Worm (Caenorhabditis elegans): Measurements from ENCODE around the gene col-36.

The col-36 gene

DNA sequence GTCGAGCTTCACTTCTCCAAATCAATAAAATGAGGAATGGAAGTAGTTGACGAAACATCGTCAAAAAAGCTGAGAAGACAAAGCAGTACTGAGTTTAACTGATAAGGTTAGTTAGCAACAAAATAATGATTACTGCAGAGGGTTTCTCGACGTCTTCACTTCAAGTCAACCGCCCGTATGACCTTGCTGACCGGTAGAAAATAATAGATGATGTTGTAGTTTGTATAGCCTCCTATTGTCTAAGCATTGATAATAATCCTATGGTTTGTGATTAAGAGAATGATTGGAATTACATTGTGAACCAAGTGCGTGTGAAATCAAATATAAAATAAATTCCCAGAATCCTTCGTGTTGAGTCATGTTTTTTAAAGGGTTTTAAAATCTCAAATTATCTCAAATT, 30.7 kb upstream of the col-36 start, which contains the start of gene E04F6.6:
Gene E04F6.6 (minus strand): TSS at position 258 of the 400 bp plus-strand sequence.
- no peak for TF ChIP-seq ceh-83 (GFP tag; optimal IDR thresholded peaks at IDR 0.05)
- TF ChIP-seq blmp-1 (tag; optimal IDR thresholded peaks at IDR 0.05): no peak
- no peak for TF ChIP-seq elt-1 (tag; optimal IDR thresholded peaks at IDR 0.05; ENCODE audit: borderline replicate concordance, insufficient read depth)
- TF ChIP-seq sem-2 (GFP tag; optimal IDR thresholded peaks at IDR 0.05): no peak
- no peak for TF ChIP-seq nhr-12 (tag; optimal IDR thresholded peaks at IDR 0.05)
- no peak for TF ChIP-seq ces-1 (GFP tag; optimal IDR thresholded peaks at IDR 0.05)
- no peak for TF ChIP-seq lin-32 (GFP tag; optimal IDR thresholded peaks at IDR 0.05)
- no peak for TF ChIP-seq zip-8 (tag; optimal IDR thresholded peaks at IDR 0.05)
- no peak for TF ChIP-seq ceh-43 (GFP tag; optimal IDR thresholded peaks at IDR 0.05)
- TF ChIP-seq mab-5 (tag; optimal IDR thresholded peaks at IDR 0.05): no peak
- no peak for TF ChIP-seq hlh-1 (tag; optimal IDR thresholded peaks at IDR 0.05)
- TF ChIP-seq mep-1 (tag; optimal IDR thresholded peaks at IDR 0.05): no peak
- TF ChIP-seq nhr-2 (tag; optimal IDR thresholded peaks at IDR 0.05): no peak
- TF ChIP-seq drap-1 (GFP tag; optimal IDR thresholded peaks at IDR 0.05): no peak
- TF ChIP-seq M03D4.4 (tag; optimal IDR thresholded peaks at IDR 0.05): no peak
- TF ChIP-seq cnd-1 (tag; optimal IDR thresholded peaks at IDR 0.05): no peak
- no peak for TF ChIP-seq ztf-11 (tag; optimal IDR thresholded peaks at IDR 0.05)
- no peak for TF ChIP-seq unc-120 (tag; optimal IDR thresholded peaks at IDR 0.05; ENCODE audit: poor library complexity, severe bottlenecking)

DNA sequence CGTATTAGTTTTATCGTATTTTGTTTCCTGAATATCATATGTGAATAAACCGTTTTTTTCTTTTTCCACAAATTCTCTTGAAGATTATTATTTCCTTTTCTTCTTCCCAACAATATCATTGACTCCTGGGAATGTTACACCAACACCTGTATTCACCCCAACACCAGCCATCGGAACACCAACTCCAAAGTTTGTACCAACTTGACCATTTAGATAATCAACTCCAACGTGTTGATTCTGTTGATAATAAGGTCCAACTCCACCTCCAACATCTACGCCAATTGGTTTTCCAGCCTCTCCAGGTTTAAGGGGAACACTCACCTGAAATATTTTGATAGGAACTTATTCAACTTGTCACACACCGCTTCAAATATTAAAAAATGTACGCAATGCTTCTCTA, 28.8 kb upstream of the col-36 start:
- TF ChIP-seq drap-1 (GFP tag; optimal IDR thresholded peaks at IDR 0.05) (no peak), nhr-237 (tag; optimal IDR thresholded peaks at IDR 0.05) (no peak), sem-2 (GFP tag; optimal IDR thresholded peaks at IDR 0.05) (no peak), unc-120 (tag; optimal IDR thresholded peaks at IDR 0.05; ENCODE audit: poor library complexity, severe bottlenecking) (no peak), elt-1 (tag; optimal IDR thresholded peaks at IDR 0.05; ENCODE audit: borderline replicate concordance, insufficient read depth) (no peak), ham-2 (GFP tag; optimal IDR thresholded peaks at IDR 0.05) (no peak), snpc-4 (tag; optimal IDR thresholded peaks at IDR 0.05) (no peak), zip-8 (tag; optimal IDR thresholded peaks at IDR 0.05) (no peak), blmp-1 (tag; optimal IDR thresholded peaks at IDR 0.05) (no peak)

DNA sequence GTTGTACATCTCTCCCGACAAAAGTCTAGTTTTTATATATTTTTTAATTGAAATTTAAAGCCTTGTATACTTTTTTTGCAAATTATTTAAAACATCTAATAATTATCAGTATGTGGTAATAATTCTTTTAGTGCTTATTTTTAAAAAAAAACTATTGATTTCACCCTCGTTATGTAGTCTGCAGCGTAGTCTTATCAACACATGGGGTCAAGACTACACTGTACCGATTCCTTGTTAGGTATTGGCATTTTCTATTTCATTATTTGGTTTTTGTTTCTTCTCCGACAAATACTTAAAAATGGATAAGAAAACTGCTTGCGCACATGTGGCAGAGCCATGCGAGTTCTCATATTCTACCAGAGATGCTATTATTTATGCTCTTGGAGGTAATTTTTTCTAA, 27.4 kb upstream of the col-36 start, which contains the start of gene maoc-1:
Gene maoc-1 (plus strand): TSS at position 237 of the 400 bp plus-strand sequence.
- TF ChIP-seq elt-1 (tag; optimal IDR thresholded peaks at IDR 0.05; ENCODE audit: borderline replicate concordance, insufficient read depth): no peak
- TF ChIP-seq ceh-43 (GFP tag; optimal IDR thresholded peaks at IDR 0.05): no peak
- TF ChIP-seq unc-120 (tag; optimal IDR thresholded peaks at IDR 0.05; ENCODE audit: poor library complexity, severe bottlenecking): no peak
- TF ChIP-seq nhr-28 (tag; optimal IDR thresholded peaks at IDR 0.05): no peak
- no peak for TF ChIP-seq nhr-2 (tag; optimal IDR thresholded peaks at IDR 0.05)
- no peak for TF ChIP-seq unc-39 (tag; optimal IDR thresholded peaks at IDR 0.05)
- no peak for TF ChIP-seq tbx-8 (GFP tag; optimal IDR thresholded peaks at IDR 0.05)
- TF ChIP-seq sptf-1 (tag; optimal IDR thresholded peaks at IDR 0.05): no peak
- TF ChIP-seq sem-2 (GFP tag; optimal IDR thresholded peaks at IDR 0.05): no peak
- TF ChIP-seq nhr-12 (tag; optimal IDR thresholded peaks at IDR 0.05): no peak
- no peak for TF ChIP-seq hlh-1 (tag; optimal IDR thresholded peaks at IDR 0.05)
- no peak for TF ChIP-seq ztf-11 (tag; optimal IDR thresholded peaks at IDR 0.05)
- TF ChIP-seq ceh-83 (GFP tag; optimal IDR thresholded peaks at IDR 0.05): no peak
- no peak for TF ChIP-seq mls-2 (tag; optimal IDR thresholded peaks at IDR 0.05)
- no peak for TF ChIP-seq snpc-4 (tag; optimal IDR thresholded peaks at IDR 0.05)
- TF ChIP-seq ceh-39 (tag; optimal IDR thresholded peaks at IDR 0.05): no peak
- TF ChIP-seq drap-1 (GFP tag; optimal IDR thresholded peaks at IDR 0.05): no peak
- no peak for TF ChIP-seq unc-62 (GFP tag; optimal IDR thresholded peaks at IDR 0.05)
- TF ChIP-seq nhr-237 (tag; optimal IDR thresholded peaks at IDR 0.05): no peak

DNA sequence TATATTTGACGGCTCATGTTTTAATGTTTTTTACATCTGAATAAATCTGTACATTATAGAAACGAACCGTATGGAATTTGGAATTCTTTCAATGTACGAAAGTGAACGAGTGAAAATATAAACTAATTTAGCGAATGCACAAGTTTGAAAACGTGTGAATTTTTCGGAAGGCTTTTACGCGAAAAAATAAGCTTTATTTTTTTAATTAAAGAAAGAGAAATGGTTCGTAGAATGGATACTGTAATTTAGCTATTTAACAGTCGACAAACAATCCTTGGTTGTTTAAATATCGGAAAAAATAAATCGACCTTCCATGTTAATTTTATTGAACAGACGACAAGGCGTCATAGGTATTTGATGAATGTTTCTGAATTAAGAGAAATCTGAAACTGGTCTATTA, 26.9 kb upstream of the col-36 start, which contains the start of gene acdh-12:
Gene acdh-12 (minus strand): TSS at position 101 of the 400 bp plus-strand sequence.
- no peak for TF ChIP-seq tbx-8 (GFP tag; optimal IDR thresholded peaks at IDR 0.05)
- TF ChIP-seq lin-13 (tag; optimal IDR thresholded peaks at IDR 0.05): no peak
- TF ChIP-seq lsy-2 (tag; optimal IDR thresholded peaks at IDR 0.05): no peak
- TF ChIP-seq ceh-43 (GFP tag; optimal IDR thresholded peaks at IDR 0.05): no peak
- no peak for TF ChIP-seq nhr-28 (tag; optimal IDR thresholded peaks at IDR 0.05)

DNA sequence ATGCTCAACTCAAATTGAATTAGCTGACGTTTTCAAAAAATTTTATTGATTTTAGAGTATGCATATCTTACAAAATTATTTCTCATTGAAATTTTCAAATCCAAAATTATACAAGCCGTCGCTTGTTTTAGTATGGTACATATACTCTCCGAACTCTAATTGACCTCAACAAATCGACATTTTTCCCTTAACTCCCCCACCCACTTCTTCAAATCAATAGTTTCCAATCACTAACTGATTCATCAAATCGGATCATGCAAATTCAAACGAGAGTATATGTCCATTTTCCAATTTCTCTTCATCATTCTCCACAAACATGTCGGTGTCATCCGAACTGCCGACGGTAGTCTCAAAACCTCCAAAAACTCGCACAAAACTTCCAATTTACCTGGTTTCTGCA, 20.5 kb upstream of the col-36 start, which contains the start of gene E04F6.4:
Gene E04F6.4 (plus strand): TSS at position 301 of the 400 bp plus-strand sequence.
- TF ChIP-seq nhr-28 (tag; optimal IDR thresholded peaks at IDR 0.05) (no peak), elt-1 (tag; optimal IDR thresholded peaks at IDR 0.05; ENCODE audit: borderline replicate concordance, insufficient read depth) (no peak), blmp-1 (tag; optimal IDR thresholded peaks at IDR 0.05) (no peak), unc-62 (GFP tag; optimal IDR thresholded peaks at IDR 0.05) (no peak), nhr-12 (tag; optimal IDR thresholded peaks at IDR 0.05) (no peak), mls-2 (tag; optimal IDR thresholded peaks at IDR 0.05) (no peak), mab-5 (tag; optimal IDR thresholded peaks at IDR 0.05) (no peak), sptf-1 (tag; optimal IDR thresholded peaks at IDR 0.05) (no peak), nhr-237 (tag; optimal IDR thresholded peaks at IDR 0.05) (no peak), elt-3 (tag; optimal IDR thresholded peaks at IDR 0.05) (no peak), sem-2 (GFP tag; optimal IDR thresholded peaks at IDR 0.05) (no peak), lin-13 (tag; optimal IDR thresholded peaks at IDR 0.05) (no peak), lsy-2 (tag; optimal IDR thresholded peaks at IDR 0.05) (no peak), ztf-11 (tag; optimal IDR thresholded peaks at IDR 0.05) (no peak), flh-1 (GFP tag; optimal IDR thresholded peaks at IDR 0.05) (no peak), nhr-76 (tag; optimal IDR thresholded peaks at IDR 0.05) (no peak), drap-1 (GFP tag; optimal IDR thresholded peaks at IDR 0.05) (no peak), ceh-43 (GFP tag; optimal IDR thresholded peaks at IDR 0.05) (no peak)

Measured in whole organism, mixed stage, embryonic.